Worm (Caenorhabditis elegans) whole organism, L4/young adult: ENCODE data around the gene inx-1.

ENCODE experiments used
- W03F9.2 ChIP-seq: fragments of 150-350 bp; optimal IDR thresholded peaks from 2 replicates; lab custom pipeline; 2014; ENCODE audit warnings: missing biosample characterization, missing genetic modification characterization
- dao-5 ChIP-seq: sonication (generic microtip); optimal IDR thresholded peaks from 2 replicates; lab custom pipeline; 2016; ENCODE audit warnings: missing genotype, missing genetic modification characterization, moderate library complexity, missing compliant biosample characterization
- him-1 ChIP-seq: sonication (generic microtip); optimal IDR thresholded peaks from 2 replicates; lab custom pipeline; 2016; ENCODE audit warnings: missing genotype, missing genetic modification reagents, missing genetic modification characterization, missing compliant biosample characterization

inx-1 gene

DNA sequence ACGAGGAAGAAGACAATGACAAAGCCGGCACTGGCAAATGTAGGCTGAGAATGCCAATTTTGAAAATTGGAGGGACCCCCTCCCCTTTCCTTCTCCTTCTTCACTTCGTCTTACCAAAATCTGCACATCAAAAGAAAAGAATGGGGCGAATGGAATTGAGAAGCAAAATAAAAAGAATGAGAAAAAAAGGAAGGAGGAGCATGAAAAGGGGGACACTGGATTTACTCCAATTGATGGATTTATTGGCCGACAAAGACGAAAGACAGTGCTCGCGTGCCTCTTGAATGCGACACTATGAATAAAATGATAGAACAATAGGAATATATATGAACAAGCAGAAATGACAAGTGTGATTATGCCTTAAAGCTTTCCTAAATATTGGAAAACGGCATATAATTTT is 2.7 kb upstream of the inx-1 start:
- TF ChIP-seq him-1 (tag; lab: Kevin White, UChicago) (no peak), dao-5 (tag; lab: Kevin White, UChicago) (no peak), W03F9.2 (no peak)

DNA sequence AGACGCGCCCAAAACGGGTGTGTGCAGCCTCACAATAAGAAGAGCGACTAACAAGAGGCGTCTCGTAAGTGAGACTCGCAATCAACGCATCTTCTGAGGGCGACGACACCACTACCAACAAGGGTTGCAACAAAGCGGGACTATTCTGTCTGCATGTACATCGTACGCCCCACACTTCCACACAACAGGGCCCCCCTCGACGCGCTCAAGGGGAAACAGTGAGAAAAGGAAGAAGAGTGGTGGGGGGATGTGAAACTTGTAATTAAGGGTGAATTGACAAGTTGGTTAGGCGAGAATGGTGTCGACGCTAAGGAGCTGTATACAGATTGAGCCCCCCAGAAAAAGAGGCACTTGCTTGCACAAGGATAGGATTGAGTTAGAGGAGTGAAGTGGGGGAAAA is 2.9 kb downstream of the inx-1 start:
- TF ChIP-seq him-1 (tag; lab: Kevin White, UChicago): no peak
- TF ChIP-seq W03F9.2: no peak
- TF ChIP-seq dao-5 (tag; lab: Kevin White, UChicago): no peak

DNA sequence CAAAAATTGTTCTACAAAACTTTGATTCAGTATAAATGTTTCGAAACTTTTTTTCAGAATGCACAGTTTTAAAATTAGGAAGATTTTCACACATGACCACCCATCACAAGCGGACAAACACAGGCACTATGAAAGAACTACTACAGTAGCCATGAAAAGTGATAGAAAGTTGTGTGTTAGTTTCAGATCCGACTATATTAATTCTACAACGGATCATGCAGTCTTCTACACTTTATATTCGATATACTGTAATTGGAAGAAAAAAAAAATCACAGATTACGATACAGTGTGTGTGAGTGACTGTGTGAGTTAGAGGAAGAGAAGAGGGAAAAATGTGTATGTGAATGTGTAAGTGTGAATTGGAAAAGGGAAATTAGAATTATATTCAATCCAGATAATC is 9.4 kb downstream of the inx-1 start:
- no peak for TF ChIP-seq him-1 (tag; lab: Kevin White, UChicago)
- no peak for TF ChIP-seq W03F9.2
- no peak for TF ChIP-seq dao-5 (tag; lab: Kevin White, UChicago)

DNA sequence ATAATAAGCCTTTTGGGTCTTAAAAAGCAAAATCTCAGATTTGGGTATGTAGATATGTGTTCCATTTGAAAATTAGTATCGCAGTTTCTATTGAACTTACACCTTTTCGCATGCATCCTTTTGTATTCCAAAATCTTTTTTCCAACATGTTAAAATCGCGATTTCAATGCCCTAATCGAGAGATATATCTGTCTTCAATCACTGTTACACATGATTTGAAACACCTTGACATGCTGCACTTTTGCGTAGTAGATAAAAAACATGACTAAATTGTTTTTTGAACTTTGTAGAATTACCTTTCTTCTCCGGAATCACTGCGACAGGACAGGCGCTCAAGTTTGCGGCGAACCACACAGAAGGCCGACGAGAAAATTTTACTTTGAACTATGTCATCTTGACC is 14.5 kb downstream of the inx-1 start:
- TF ChIP-seq him-1 (tag; lab: Kevin White, UChicago) (no peak), dao-5 (tag; lab: Kevin White, UChicago) (no peak), W03F9.2 (no peak)

DNA sequence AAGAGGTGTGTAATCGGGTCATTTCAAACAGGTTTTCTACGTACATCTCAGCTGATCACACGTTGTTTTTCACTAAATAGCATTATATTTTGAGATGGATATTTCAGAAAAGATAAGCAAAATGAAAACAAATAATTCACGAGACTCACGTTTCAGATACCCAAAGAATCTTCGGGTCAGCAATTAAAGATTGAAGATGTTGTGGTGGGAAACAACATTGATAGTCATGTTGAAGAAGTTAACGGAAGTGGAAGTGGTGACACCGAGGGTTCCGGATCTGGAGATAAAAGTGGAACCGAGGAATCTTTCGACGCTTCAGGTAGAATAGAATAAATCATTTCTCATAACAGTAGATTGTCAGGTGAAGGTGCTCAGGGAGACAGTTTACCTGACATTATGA is 15.4 kb downstream of the inx-1 start:
- TF ChIP-seq him-1 (tag; lab: Kevin White, UChicago) (no peak), W03F9.2 (no peak), dao-5 (tag; lab: Kevin White, UChicago) (no peak)

DNA sequence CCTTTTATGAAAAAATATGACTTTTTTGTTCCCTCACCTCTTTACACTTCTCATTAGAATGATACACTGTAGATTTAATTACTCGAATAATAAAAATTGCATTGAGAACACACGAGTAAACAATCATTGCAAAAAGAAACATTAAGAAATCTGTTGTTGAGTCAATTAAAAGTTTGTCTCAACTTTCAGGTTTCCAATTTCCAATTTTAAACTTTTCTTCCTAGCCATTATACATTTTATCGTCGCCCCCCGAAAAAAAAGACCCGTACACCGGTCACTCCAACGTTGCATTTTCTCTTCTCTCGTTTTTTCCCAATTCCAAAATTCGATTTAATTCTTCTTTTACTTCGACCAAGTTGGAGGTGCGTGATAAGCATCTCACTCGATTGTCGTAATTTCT is 16.3 kb downstream of the inx-1 start, which contains the start of gene C16E9.1:
TSS of gene C16E9.1 (plus strand) at position 301 of the 400 bp plus-strand sequence.
- TF ChIP-seq dao-5 (tag; lab: Kevin White, UChicago): no peak
- TF ChIP-seq W03F9.2: no peak
- TF ChIP-seq him-1 (tag; lab: Kevin White, UChicago): no peak

DNA sequence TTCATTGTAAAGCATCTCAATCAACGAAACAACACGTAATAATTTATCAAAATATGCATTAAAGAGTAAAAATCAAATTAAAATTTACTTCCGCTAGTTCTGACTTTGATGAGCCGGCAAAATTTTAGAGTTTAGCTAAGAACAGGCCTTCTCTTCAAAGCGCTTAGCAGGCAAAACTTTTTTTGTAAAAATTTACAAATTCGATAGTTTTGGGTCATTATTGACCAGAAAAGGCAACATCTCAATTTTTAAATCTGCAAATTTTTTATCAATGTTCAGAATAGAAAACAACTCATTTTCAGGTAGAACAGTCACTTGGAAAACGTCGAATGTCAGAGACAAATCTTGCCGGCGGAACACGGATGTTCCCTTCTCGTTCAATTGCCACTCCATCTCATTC is 18.5 kb downstream of the inx-1 start:
- TF ChIP-seq dao-5 (tag; lab: Kevin White, UChicago) (no peak), W03F9.2 (no peak), him-1 (tag; lab: Kevin White, UChicago) (no peak)

DNA sequence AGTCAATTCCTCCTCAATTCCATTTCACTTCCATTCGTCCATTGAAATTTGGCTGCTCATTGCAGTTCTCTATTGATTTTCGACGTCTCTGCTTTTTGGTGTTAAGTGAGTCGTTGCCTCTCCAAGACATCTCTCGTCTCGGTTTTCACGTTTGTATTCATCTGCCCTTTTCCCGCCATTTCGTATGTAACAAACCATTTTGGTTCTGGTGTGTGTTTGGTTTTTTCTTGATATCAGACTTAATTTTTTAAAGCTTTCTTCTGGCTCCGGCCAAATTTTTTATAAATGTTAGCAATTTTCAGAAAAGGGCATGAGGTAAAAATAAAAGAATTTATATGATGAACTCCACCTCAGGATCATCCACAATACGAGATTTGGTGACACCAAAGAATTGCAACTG is 20.8 kb downstream of the inx-1 start, which contains the start of gene C16E9.2:
TSS of gene C16E9.2 (plus strand) at position 301 of the 400 bp plus-strand sequence.
- TF ChIP-seq dao-5 (tag; lab: Kevin White, UChicago) (no peak), W03F9.2 (no peak), him-1 (tag; lab: Kevin White, UChicago) (no peak)

DNA sequence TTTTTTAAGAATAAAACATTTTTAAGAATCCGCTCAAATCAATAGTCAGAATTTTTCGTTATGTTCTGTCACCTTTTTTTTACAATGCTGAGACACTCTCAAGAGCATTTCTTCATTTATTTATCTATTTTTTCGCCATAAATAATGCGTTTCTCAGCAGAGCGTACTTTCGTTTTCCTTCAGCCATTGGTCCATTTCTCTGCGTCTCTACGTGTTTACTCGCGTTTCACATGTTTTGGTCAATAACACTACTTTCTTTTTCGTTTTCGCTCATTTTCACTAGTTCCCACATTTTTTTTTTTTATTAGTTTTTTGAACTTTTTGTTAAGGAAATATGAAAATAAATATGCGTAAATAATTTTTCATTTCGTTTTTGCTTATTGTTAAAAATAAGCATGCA is 21.7 kb downstream of the inx-1 start:
- TF ChIP-seq him-1 (tag; lab: Kevin White, UChicago): no peak
- TF ChIP-seq W03F9.2: peak; percentile 35

DNA sequence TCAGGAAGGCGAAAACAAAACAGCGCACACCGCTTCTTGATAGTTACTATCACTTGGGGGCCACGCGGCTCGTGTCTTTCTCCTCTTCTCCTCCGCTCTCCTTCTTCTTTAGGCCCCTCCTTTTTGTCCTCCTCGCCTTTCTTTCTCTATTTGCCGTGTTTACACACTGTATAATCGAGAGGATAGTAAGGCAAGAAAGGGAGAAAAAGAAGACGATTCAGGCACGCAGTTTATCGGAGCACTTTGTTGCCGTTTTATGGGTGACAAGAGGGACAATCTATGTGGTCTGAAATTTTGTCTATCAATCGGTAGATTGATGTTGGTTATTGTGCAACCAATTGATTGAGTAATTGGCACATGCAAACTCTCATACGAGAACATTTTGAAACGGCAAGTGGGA is 24.1 kb downstream of the inx-1 start, which contains the start of gene F14B8.6:
TSS of gene F14B8.6 (minus strand) at position 292 of the 400 bp plus-strand sequence.
- TF ChIP-seq him-1 (tag; lab: Kevin White, UChicago) (no peak), W03F9.2 (no peak), dao-5 (tag; lab: Kevin White, UChicago) (no peak)

DNA sequence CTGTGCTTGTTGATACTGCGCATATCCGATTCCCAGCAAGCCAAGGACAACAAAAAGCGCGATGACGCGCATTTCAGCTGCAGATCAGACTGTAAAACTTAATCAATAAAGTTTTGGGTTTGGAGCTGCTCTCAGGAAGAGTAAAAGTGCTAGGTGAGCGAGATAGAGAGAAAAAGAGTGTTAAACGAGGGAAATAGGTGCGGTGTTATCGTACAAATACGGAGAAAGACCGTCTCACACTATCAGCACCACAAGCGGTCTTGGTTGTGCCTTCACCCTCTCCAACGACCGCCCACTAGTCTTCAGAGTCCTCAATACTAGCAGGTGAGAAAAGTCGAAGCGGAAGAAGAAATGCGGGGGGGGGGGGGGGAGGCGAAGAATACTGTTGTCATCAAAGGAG is 27.6 kb downstream of the inx-1 start, which contains the start of gene F14B8.5:
TSS of gene F14B8.5 (minus strand) at position 127 of the 400 bp plus-strand sequence.
- TF ChIP-seq W03F9.2: no peak
- TF ChIP-seq dao-5 (tag; lab: Kevin White, UChicago): no peak
- TF ChIP-seq him-1 (tag; lab: Kevin White, UChicago): no peak

DNA sequence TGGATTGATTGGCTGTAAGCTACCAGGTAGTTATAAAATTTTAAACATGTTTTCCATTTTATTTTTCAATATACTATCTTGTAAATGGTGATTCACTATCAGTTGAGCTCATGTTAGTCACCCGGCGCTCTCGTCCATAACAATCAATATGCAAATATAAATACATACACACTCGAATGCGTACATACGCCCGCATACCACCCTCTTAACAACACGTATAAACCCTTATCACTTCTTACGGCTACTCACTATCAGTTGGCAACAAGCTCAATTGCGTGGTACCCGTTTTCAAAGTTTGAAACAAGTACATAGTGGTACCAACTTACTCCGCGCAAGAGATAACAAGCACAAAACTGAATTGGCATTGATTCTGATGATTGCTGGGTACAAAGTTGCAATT is 29.2 kb downstream of the inx-1 start:
- no peak for TF ChIP-seq dao-5 (tag; lab: Kevin White, UChicago)

DNA sequence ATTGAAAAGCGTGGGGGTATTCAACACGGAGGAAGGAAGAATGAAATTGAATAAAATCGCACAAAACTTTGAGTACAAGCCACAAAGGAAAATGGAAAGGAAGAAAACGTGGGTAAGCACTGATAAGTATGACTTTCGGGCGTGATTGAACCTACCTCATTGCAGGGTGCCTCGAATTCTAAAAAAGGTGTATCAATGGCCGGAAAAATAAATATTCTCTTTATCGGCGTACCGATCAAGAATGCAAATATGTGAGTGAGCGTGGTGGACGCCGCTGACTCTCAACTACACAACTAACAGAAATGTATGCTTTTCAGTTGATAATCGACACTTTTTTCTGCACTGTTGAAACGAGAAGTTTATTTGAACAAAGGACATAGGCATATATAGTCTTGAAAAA is 31.7 kb downstream of the inx-1 start, which contains the start of gene otpl-3:
TSS of gene otpl-3 (minus strand) at position 304 of the 400 bp plus-strand sequence.
- TF ChIP-seq dao-5 (tag; lab: Kevin White, UChicago) (no peak), him-1 (tag; lab: Kevin White, UChicago) (no peak), W03F9.2 (no peak)

DNA sequence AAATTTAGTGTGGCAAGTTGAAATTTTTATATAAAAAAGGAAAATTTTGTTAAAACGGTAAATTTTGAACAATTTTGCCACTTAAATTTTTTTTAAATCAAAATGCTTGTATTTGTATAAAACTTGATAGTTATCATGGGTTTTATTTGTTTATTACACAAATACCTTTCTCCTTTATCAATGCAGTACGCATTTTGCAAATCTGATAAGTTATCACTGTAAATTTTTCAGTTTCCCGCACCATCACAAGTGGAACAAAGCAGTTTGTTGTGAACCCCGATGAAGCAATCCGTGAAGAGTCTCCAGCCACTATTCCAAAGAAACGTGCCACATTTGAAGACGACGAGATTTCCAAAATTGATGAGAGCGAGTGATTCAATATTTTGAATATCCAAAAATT is 36.1 kb downstream of the inx-1 start:
- TF ChIP-seq dao-5 (tag; lab: Kevin White, UChicago) (no peak), W03F9.2 (no peak), him-1 (tag; lab: Kevin White, UChicago) (no peak)

DNA sequence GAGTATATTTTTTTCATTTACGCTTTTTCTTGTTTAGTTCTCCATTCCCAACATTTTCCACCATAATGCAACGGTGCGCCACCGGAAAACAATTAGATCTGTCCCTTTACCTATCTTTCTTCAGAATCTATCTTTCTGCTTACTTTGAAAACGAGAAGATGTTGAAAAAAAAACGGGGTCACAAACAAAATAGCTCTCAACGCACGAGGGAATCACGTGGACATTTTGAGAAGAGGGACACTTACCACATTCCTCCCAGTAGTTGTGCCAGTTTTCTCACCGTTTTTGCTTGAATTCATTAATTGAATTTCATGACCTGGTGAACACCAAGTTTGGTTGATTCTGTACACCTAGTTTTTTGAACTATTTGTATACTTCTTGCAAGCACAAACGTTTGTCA is 40.0 kb downstream of the inx-1 start:
- TF ChIP-seq dao-5 (tag; lab: Kevin White, UChicago) (no peak), W03F9.2 (no peak), him-1 (tag; lab: Kevin White, UChicago) (no peak)
